Fruit fly (Drosophila melanogaster) whole organism, embryonic: ENCODE results near the gene mRRF1.

Experiments
- Atf-2 ChIP-seq: fragments of 200-800 bp; sonication (Bioruptor generic); optimal IDR thresholded peaks from 2 replicates; lab custom pipeline; 2016; ENCODE audit warnings: missing biosample characterization, missing genetic modification characterization
- Atf6 ChIP-seq: fragments of 200-800 bp; sonication (Bioruptor generic); IDR thresholded peaks from 2 replicates; pipeline ENCODE4 v1.3.6; 2022; ENCODE audit warnings: missing biosample characterization, missing genetic modification characterization
- B-H2 ChIP-seq: fragments of 200-800 bp; sonication (Bioruptor generic); optimal IDR thresholded peaks from 2 replicates; lab custom pipeline; 2018; ENCODE audit warnings: missing biosample characterization, mild to moderate bottlenecking, missing genetic modification characterization
- CG10274 ChIP-seq: fragments of 200-800 bp; sonication (Bioruptor generic); optimal IDR thresholded peaks from 3 replicates; lab custom pipeline; 2017; ENCODE audit warnings: missing biosample characterization, mild to moderate bottlenecking, missing genetic modification characterization
- CG11456 ChIP-seq: fragments of 200-800 bp; sonication (Bioruptor generic); IDR thresholded peaks from 3 replicates; pipeline ENCODE4 v1.3.6; 2022; ENCODE audit warnings: missing biosample characterization, missing genetic modification characterization
- CG12219 ChIP-seq: fragments of 200-800 bp; sonication (Bioruptor generic); optimal IDR thresholded peaks from 3 replicates; lab custom pipeline; 2018; ENCODE audit warnings: missing biosample characterization, mild to moderate bottlenecking, missing genetic modification characterization
- CG12299 ChIP-seq: fragments of 200-800 bp; sonication (Bioruptor generic); optimal IDR thresholded peaks from 2 replicates; lab custom pipeline; 2018; ENCODE audit warnings: missing biosample characterization, mild to moderate bottlenecking, missing genetic modification characterization
- CG14441 ChIP-seq: fragments of 200-800 bp; sonication (Bioruptor generic); IDR thresholded peaks from 2 replicates; pipeline ENCODE4 v1.3.6; 2022; ENCODE audit warnings: missing biosample characterization, missing genetic modification characterization
- CG1529 ChIP-seq: fragments of 200-800 bp; sonication (Bioruptor generic); optimal IDR thresholded peaks from 3 replicates; lab custom pipeline; 2018; ENCODE audit warnings: missing biosample characterization, missing genetic modification characterization
- CG15696 ChIP-seq: fragments of 200-800 bp; sonication (Bioruptor generic); optimal IDR thresholded peaks from 2 replicates; lab custom pipeline; 2019; ENCODE audit warnings: missing biosample characterization, mild to moderate bottlenecking, missing genetic modification characterization, moderate library complexity
- CG17361 ChIP-seq: fragments of 200-800 bp; sonication (Bioruptor generic); IDR thresholded peaks from 3 replicates; pipeline ENCODE4 v1.3.6; 2022; ENCODE audit warnings: missing biosample characterization, missing genetic modification characterization
- CG17802 ChIP-seq: fragments of 200-800 bp; sonication (Bioruptor generic); optimal IDR thresholded peaks from 2 replicates; lab custom pipeline; 2018; ENCODE audit warnings: missing biosample characterization, mild to moderate bottlenecking, missing genetic modification characterization, moderate library complexity
- CG18262 ChIP-seq: fragments of 200-800 bp; optimal IDR thresholded peaks from 3 replicates; lab custom pipeline; 2019; ENCODE audit warnings: missing biosample characterization, mild to moderate bottlenecking, missing genetic modification characterization, moderate library complexity
- CG2129 ChIP-seq: fragments of 200-800 bp; sonication (Bioruptor generic); IDR thresholded peaks from 2 replicates; pipeline ENCODE4 v1.3.6; 2022; ENCODE audit warnings: missing biosample characterization, missing genetic modification characterization; ENCODE audit not compliant: partially characterized antibody
- CG32767 ChIP-seq: fragments of 200-800 bp; sonication (Bioruptor generic); IDR thresholded peaks from 2 replicates; pipeline ENCODE4 v1.3.6; 2022; ENCODE audit warnings: missing biosample characterization, missing genetic modification characterization
- CG34376 ChIP-seq: fragments of 200-800 bp; sonication (Bioruptor generic); optimal IDR thresholded peaks from 2 replicates; lab custom pipeline; 2018; ENCODE audit warnings: missing biosample characterization, mild to moderate bottlenecking, missing genetic modification characterization
- CG4707 ChIP-seq: fragments of 200-800 bp; sonication (Bioruptor generic); optimal IDR thresholded peaks from 2 replicates; lab custom pipeline; 2018; ENCODE audit warnings: missing biosample characterization, mild to moderate bottlenecking, missing genetic modification characterization, moderate library complexity
- CG4854 ChIP-seq: fragments of 200-800 bp; sonication (Bioruptor generic); optimal IDR thresholded peaks from 2 replicates; lab custom pipeline; 2016; ENCODE audit warnings: missing biosample characterization, missing genetic modification characterization, inconsistent platforms
- CG5953 ChIP-seq: fragments of 200-800 bp; sonication (Bioruptor generic); IDR thresholded peaks from 2 replicates; pipeline ENCODE4 v1.3.6; 2022; ENCODE audit warnings: missing biosample characterization, missing genetic modification characterization
- CG6813 ChIP-seq: fragments of 200-800 bp; sonication (Bioruptor generic); optimal IDR thresholded peaks from 2 replicates; lab custom pipeline; 2017; ENCODE audit warnings: missing biosample characterization, missing genetic modification characterization, mild to moderate bottlenecking, moderate library complexity, missing genetic modification reagents
- CG7556 ChIP-seq: fragments of 200-800 bp; sonication (Bioruptor generic); optimal IDR thresholded peaks from 2 replicates; lab custom pipeline; 2017; ENCODE audit warnings: missing biosample characterization, mild to moderate bottlenecking, missing genetic modification characterization
- Dp ChIP-seq: fragments of 200-800 bp; sonication (Bioruptor generic); optimal IDR thresholded peaks from 2 replicates; lab custom pipeline; 2018; ENCODE audit warnings: missing biosample characterization, mild to moderate bottlenecking, missing genetic modification characterization, moderate library complexity
- Drgx ChIP-seq: fragments of 200-800 bp; sonication (Bioruptor generic); IDR thresholded peaks from 2 replicates; pipeline ENCODE4 v1.3.6; 2022; ENCODE audit warnings: missing biosample characterization, missing genetic modification characterization
- E2f1 ChIP-seq: fragments of 200-800 bp; sonication (Bioruptor generic); IDR thresholded peaks from 2 replicates; pipeline ENCODE4 v1.3.6; 2022; ENCODE audit warnings: missing biosample characterization, missing genetic modification characterization
- Hmr ChIP-seq: fragments of 200-800 bp; sonication (Bioruptor generic); optimal IDR thresholded peaks from 3 replicates; lab custom pipeline; 2017; ENCODE audit warnings: mild to moderate bottlenecking, missing biosample characterization, missing genetic modification reagents, missing genetic modification characterization
- NfI ChIP-seq: fragments of 200-800 bp; sonication (Bioruptor generic); optimal IDR thresholded peaks from 3 replicates; lab custom pipeline; 2018; ENCODE audit warnings: missing biosample characterization, mild to moderate bottlenecking, missing genetic modification characterization, moderate library complexity
- Poxn ChIP-seq: fragments of 200-800 bp; sonication (Bioruptor generic); IDR thresholded peaks from 2 replicates; pipeline ENCODE4 v1.3.6; 2022; ENCODE audit warnings: missing biosample characterization, missing genetic modification characterization
- Sry-β ChIP-seq: fragments of 200-800 bp; sonication (Bioruptor generic); optimal IDR thresholded peaks from 2 replicates; lab custom pipeline; 2018; ENCODE audit warnings: missing biosample characterization, mild to moderate bottlenecking, missing genetic modification characterization, moderate library complexity
- Taf1 ChIP-seq: fragments of 200-800 bp; sonication (Bioruptor generic); IDR thresholded peaks from 2 replicates; pipeline ENCODE4 v1.3.6; 2022; ENCODE audit warnings: missing biosample characterization, missing genetic modification characterization
- bowl ChIP-seq: fragments of 200-800 bp; sonication (Bioruptor generic); IDR thresholded peaks from 2 replicates; pipeline ENCODE4 v1.3.6; 2022; ENCODE audit warnings: missing biosample characterization, missing genetic modification characterization
- br ChIP-seq: fragments of >200 bp; optimal IDR thresholded peaks from 2 replicates; lab custom pipeline; 2017
- caup ChIP-seq: fragments of 200-800 bp; sonication (Bioruptor generic); optimal IDR thresholded peaks from 3 replicates; lab custom pipeline; 2017; ENCODE audit warnings: missing biosample characterization, mild to moderate bottlenecking, missing genetic modification characterization, moderate library complexity; ENCODE audit not compliant: severe bottlenecking
- chinmo ChIP-seq: fragments of 200-800 bp; sonication (Bioruptor generic); IDR thresholded peaks from 4 replicates; pipeline ENCODE4 v1.3.6; 2022; ENCODE audit warnings: missing biosample characterization, missing genetic modification characterization; ENCODE audit not compliant: partially characterized antibody
- dan ChIP-seq: fragments of 200-800 bp; sonication (Bioruptor generic); IDR thresholded peaks from 2 replicates; pipeline ENCODE4 v1.3.6; 2022; ENCODE audit warnings: missing biosample characterization, missing genetic modification characterization
- dpn ChIP-seq, 2 experiments: fragments of 200-800 bp; sonication (Bioruptor generic); optimal IDR thresholded peaks; 3 replicates each; lab custom pipeline; 2016; ENCODE audit warnings: missing biosample characterization in 2 of 2, missing genetic modification characterization in 2 of 2
- dysf ChIP-seq: fragments of 200-800 bp; sonication (Bioruptor generic); IDR thresholded peaks from 3 replicates; pipeline ENCODE4 v1.3.6; 2022; ENCODE audit warnings: missing biosample characterization, missing genetic modification characterization
- emc ChIP-seq: fragments of 200-800 bp; sonication (Bioruptor generic); optimal IDR thresholded peaks from 2 replicates; lab custom pipeline; 2016; ENCODE audit warnings: missing biosample characterization, missing genetic modification characterization
- fd3F ChIP-seq: fragments of 200-800 bp; sonication (Bioruptor generic); optimal IDR thresholded peaks from 2 replicates; lab custom pipeline; 2018; ENCODE audit warnings: missing biosample characterization, mild to moderate bottlenecking, missing genetic modification characterization, moderate library complexity
- knrl ChIP-seq: fragments of 200-800 bp; sonication (Bioruptor generic); IDR thresholded peaks from 3 replicates; pipeline ENCODE4 v1.3.6; 2022; ENCODE audit warnings: missing biosample characterization, missing genetic modification characterization; ENCODE audit not compliant: partially characterized antibody
- mld ChIP-seq: fragments of 200-800 bp; sonication (Bioruptor generic); IDR thresholded peaks from 3 replicates; pipeline ENCODE4 v1.3.6; 2022; ENCODE audit warnings: missing biosample characterization, missing genetic modification characterization; ENCODE audit not compliant: partially characterized antibody
- salm ChIP-seq: fragments of 200-800 bp; sonication (Bioruptor generic); optimal IDR thresholded peaks from 2 replicates; lab custom pipeline; 2018; ENCODE audit warnings: missing biosample characterization, mild to moderate bottlenecking, missing genetic modification characterization
- tna ChIP-seq: fragments of 200-800 bp; sonication (Bioruptor generic); IDR thresholded peaks from 2 replicates; pipeline ENCODE4 v1.3.6; 2022; ENCODE audit warnings: missing biosample characterization, missing genetic modification characterization; ENCODE audit not compliant: partially characterized antibody
- toy ChIP-seq: fragments of 200-800 bp; sonication (Bioruptor generic); IDR thresholded peaks from 2 replicates; pipeline ENCODE4 v1.3.6; 2022; ENCODE audit warnings: missing biosample characterization, missing genetic modification characterization
- trem ChIP-seq: fragments of 200-800 bp; optimal IDR thresholded peaks from 3 replicates; lab custom pipeline; 2019; ENCODE audit warnings: missing biosample characterization, mild to moderate bottlenecking, missing genetic modification characterization, moderate library complexity
- tx ChIP-seq: fragments of 200-800 bp; sonication (Bioruptor generic); optimal IDR thresholded peaks from 2 replicates; lab custom pipeline; 2016; ENCODE audit warnings: missing biosample characterization, missing genetic modification characterization
- vfl ChIP-seq: fragments of 200-800 bp; sonication (Bioruptor generic); optimal IDR thresholded peaks from 2 replicates; lab custom pipeline; 2016; ENCODE audit warnings: missing biosample characterization, missing genetic modification characterization
- vnd ChIP-seq: fragments of 200-800 bp; sonication (Bioruptor generic); IDR thresholded peaks from 3 replicates; pipeline ENCODE4 v1.3.6; 2022; ENCODE audit warnings: missing biosample characterization, missing genetic modification characterization; ENCODE audit not compliant: partially characterized antibody
- wor ChIP-seq: fragments of 200-800 bp; sonication (Bioruptor generic); IDR thresholded peaks from 2 replicates; pipeline ENCODE4 v1.3.6; 2022; ENCODE audit warnings: missing biosample characterization, missing genetic modification characterization
- zen ChIP-seq: fragments of 200-800 bp; sonication (Bioruptor generic); optimal IDR thresholded peaks from 3 replicates; lab custom pipeline; 2018; ENCODE audit warnings: missing biosample characterization, mild to moderate bottlenecking, missing genetic modification characterization, moderate library complexity

mRRF1 gene

DNA sequence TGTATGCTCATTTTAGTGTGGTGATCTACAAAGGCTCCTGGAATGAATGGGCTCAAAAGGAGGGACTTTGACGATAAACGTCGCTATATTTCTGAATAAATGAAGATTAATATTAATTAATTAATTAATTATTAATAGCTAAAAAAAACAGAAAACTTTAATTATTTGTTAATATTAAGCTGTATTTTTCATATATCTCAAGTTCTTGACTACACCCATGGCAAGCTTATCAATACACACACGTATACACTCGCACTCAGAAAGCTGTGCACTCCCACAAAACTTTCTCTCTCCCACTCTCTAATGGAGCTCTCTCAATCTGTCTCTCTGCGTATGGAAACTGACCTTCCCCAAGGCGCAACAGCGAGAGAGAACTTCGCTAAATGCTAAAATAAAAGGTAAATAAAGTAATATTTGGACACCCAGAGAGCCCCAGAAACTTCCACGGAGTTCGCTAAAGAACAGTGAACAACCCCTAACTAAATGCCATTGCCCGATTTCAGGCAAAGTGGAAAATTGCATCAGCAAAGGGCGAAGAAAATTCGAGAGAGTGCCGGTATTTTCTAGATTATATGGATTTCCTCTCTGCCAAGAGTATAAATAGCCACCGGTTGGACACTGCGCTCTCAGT, 9.3 kb downstream of the mRRF1 start (continued):
- peak; percentile 67 for TF ChIP-seq NfI (GFP tag; lab: Kevin White, UChicago)
- TF ChIP-seq chinmo, result peak; percentile 44; the same call in 2 of the 4 replicates
- TF ChIP-seq salm (tag; lab: Kevin White, UChicago), result peak; percentile 31
- peak; percentile 75 for TF ChIP-seq dysf
- peak; percentile 56; the same call in 1 of the 2 replicates for TF ChIP-seq Taf1 (GFP tag; lab: Robert Waterston, UW)
- TF ChIP-seq CG4854 (GFP tag; lab: Kevin White, UChicago), result no peak
- peak; percentile 62 for TF ChIP-seq Atf6 (GFP tag; lab: Robert Waterston, UW)
- peak; percentile 56 for TF ChIP-seq trem (tag; lab: Kevin White, UChicago)
- no peak for TF ChIP-seq vfl
- TF ChIP-seq dpn (GFP tag; optimal IDR thresholded peaks at IDR 0.05; lab: Kevin White, UChicago), result peak in 1 of 2 experiments; percentile 43
- peak; percentile 54 for TF ChIP-seq caup (GFP tag; lab: Kevin White, UChicago)
- TF ChIP-seq tna (GFP tag; lab: Robert Waterston, UW), result no peak; the same call in 1 of the 2 replicates
- no peak for TF ChIP-seq tx (GFP tag; lab: Kevin White, UChicago)
- TF ChIP-seq B-H2 (GFP tag; lab: Kevin White, UChicago), result peak; percentile 69
- 0 out of 2 replicates have a peak, but pooled peaks have one; percentile 29 for TF ChIP-seq toy (GFP tag; lab: Robert Waterston, UW)
- no peak for TF ChIP-seq br
- no peak for TF ChIP-seq mld (GFP tag; lab: Robert Waterston, UW)
- TF ChIP-seq CG14441, result peak; percentile 56
- TF ChIP-seq bowl (GFP tag; lab: Robert Waterston, UW), result peak; percentile 45; the same call in 1 of the 2 replicates
- TF ChIP-seq CG7556 (GFP tag; lab: Kevin White, UChicago), result peak; percentile 77
- peak; percentile 2 for TF ChIP-seq zen (tag; lab: Kevin White, UChicago)
- no peak for TF ChIP-seq CG17802 (tag; lab: Kevin White, UChicago)
- peak; percentile 46; the same call in 1 of the 2 replicates for TF ChIP-seq wor
- peak; percentile 76 for TF ChIP-seq CG32767
- TF ChIP-seq CG18262 (tag; lab: Kevin White, UChicago), result peak; percentile 65
- peak; percentile 75 for TF ChIP-seq CG6813
- TF ChIP-seq CG11456 (GFP tag; lab: Robert Waterston, UW), result 0 out of 3 replicates have a peak, but pooled peaks have one; percentile 66
- TF ChIP-seq Hmr, result peak; percentile 79
- peak; percentile 44 for TF ChIP-seq CG12219 (GFP tag; lab: Kevin White, UChicago)
- TF ChIP-seq CG1529 (GFP tag; lab: Kevin White, UChicago), result peak; percentile 64
- TF ChIP-seq CG15696 (tag; lab: Kevin White, UChicago), result no peak
- TF ChIP-seq CG17361 (GFP tag; lab: Robert Waterston, UW), result peak; percentile 65
- TF ChIP-seq knrl (GFP tag; lab: Robert Waterston, UW), result no peak
- no peak for TF ChIP-seq CG4707 (GFP tag; lab: Kevin White, UChicago)
- no peak for TF ChIP-seq Poxn (GFP tag; lab: Robert Waterston, UW)
- peak; percentile 88 for TF ChIP-seq Drgx
- peak; percentile 18 for TF ChIP-seq CG34376 (GFP tag; lab: Kevin White, UChicago)
- peak; percentile 69 for TF ChIP-seq CG5953 (GFP tag; lab: Robert Waterston, UW)
- TF ChIP-seq fd3F (GFP tag; lab: Kevin White, UChicago), result peak; percentile 4
- TF ChIP-seq Atf-2 (GFP tag; lab: Kevin White, UChicago), result no peak
- peak; percentile 23; the same call in 1 of the 2 replicates for TF ChIP-seq CG2129
- no peak for TF ChIP-seq dan
- no peak for TF ChIP-seq Dp
- peak; percentile 73 for TF ChIP-seq E2f1
- TF ChIP-seq vnd, result no peak
- no peak for TF ChIP-seq CG10274
- TF ChIP-seq Sry-β, result no peak
- no peak for TF ChIP-seq emc
- peak; percentile 12 for TF ChIP-seq CG12299
